Worm (Caenorhabditis elegans) whole organism, early embryonic: ENCODE results near the gene nhr-126.

ENCODE experiments used
- B0310.2 ChIP-seq: sonication (generic microtip); optimal IDR thresholded peaks from 2 replicates; lab custom pipeline; 2016; ENCODE audit warnings: mild to moderate bottlenecking, missing genetic modification characterization, missing compliant biosample characterization
- F13C5.2 ChIP-seq: sonication (generic microtip); optimal IDR thresholded peaks from 2 replicates; lab custom pipeline; 2017; ENCODE audit warnings: mild to moderate bottlenecking, missing genetic modification characterization, inconsistent platforms, missing compliant biosample characterization
- aly-1 ChIP-seq: sonication (generic microtip); optimal IDR thresholded peaks from 2 replicates; lab custom pipeline; 2016; ENCODE audit warnings: missing genetic modification characterization, missing compliant biosample characterization
- ama-1 ChIP-seq: fragments of 150-350 bp; optimal IDR thresholded peaks from 2 replicates; lab custom pipeline; 2014
- ceh-13 ChIP-seq: fragments of 200-800 bp; sonication (Bioruptor generic); optimal IDR thresholded peaks from 2 replicates; lab custom pipeline; 2018; ENCODE audit warnings: mild to moderate bottlenecking, missing genetic modification characterization, missing compliant biosample characterization
- ceh-36 ChIP-seq: sonication (generic microtip); optimal IDR thresholded peaks from 2 replicates; lab custom pipeline; 2016; ENCODE audit warnings: missing genetic modification characterization, inconsistent platforms, missing compliant biosample characterization
- ets-7 ChIP-seq: sonication (generic microtip); optimal IDR thresholded peaks from 2 replicates; lab custom pipeline; 2016; ENCODE audit warnings: missing genotype, missing genetic modification characterization, missing compliant biosample characterization
- flt-1 ChIP-seq: fragments of 200-800 bp; sonication (Bioruptor generic); IDR thresholded peaks from 2 replicates; pipeline ENCODE4 v1.3.6; 2022; ENCODE audit warnings: missing genetic modification characterization, missing compliant biosample characterization
- hmbx-1 ChIP-seq: sonication (generic microtip); optimal IDR thresholded peaks from 2 replicates; lab custom pipeline; 2016; ENCODE audit warnings: mild to moderate bottlenecking, missing genetic modification characterization, missing compliant biosample characterization
- hmg-4 ChIP-seq: fragments of 200-800 bp; sonication (Bioruptor generic); optimal IDR thresholded peaks from 2 replicates; lab custom pipeline; 2018; ENCODE audit warnings: mild to moderate bottlenecking, missing genetic modification characterization, missing compliant biosample characterization
- hnd-1 ChIP-seq: sonication (generic microtip); optimal IDR thresholded peaks from 2 replicates; lab custom pipeline; 2016; ENCODE audit warnings: missing genetic modification characterization, missing compliant biosample characterization
- pes-1 ChIP-seq: fragments of 200-800 bp; sonication (Bioruptor generic); IDR thresholded peaks from 2 replicates; pipeline ENCODE4 v1.3.6; 2022; ENCODE audit warnings: missing genetic modification reagents, missing genetic modification characterization, missing compliant biosample characterization
- scrt-1 ChIP-seq: fragments of 200-800 bp; sonication (Bioruptor generic); IDR thresholded peaks from 2 replicates; pipeline ENCODE4 v1.3.6; 2022; ENCODE audit warnings: missing genetic modification characterization, missing compliant biosample characterization
- sea-1 ChIP-seq: fragments of 200-800 bp; sonication (Bioruptor generic); conservative IDR thresholded peaks from 2 replicates; pipeline ENCODE4 v1.3.6; 2022; ENCODE audit warnings: missing genetic modification characterization, missing compliant biosample characterization
- tbx-11 ChIP-seq: fragments of 200-800 bp; sonication (Bioruptor generic); IDR thresholded peaks from 2 replicates; pipeline ENCODE4 v1.3.6; 2022; ENCODE audit warnings: missing genetic modification characterization, missing compliant biosample characterization
- tbx-37 ChIP-seq: fragments of 200-800 bp; sonication (Bioruptor generic); conservative IDR thresholded peaks from 2 replicates; pipeline ENCODE4 v1.3.6; 2022; ENCODE audit warnings: missing genetic modification reagents, missing genetic modification characterization, missing compliant biosample characterization
- tra-4 ChIP-seq: sonication (generic microtip); optimal IDR thresholded peaks from 2 replicates; lab custom pipeline; 2017; ENCODE audit warnings: missing genetic modification characterization, missing compliant biosample characterization

Gene nhr-126

DNA sequence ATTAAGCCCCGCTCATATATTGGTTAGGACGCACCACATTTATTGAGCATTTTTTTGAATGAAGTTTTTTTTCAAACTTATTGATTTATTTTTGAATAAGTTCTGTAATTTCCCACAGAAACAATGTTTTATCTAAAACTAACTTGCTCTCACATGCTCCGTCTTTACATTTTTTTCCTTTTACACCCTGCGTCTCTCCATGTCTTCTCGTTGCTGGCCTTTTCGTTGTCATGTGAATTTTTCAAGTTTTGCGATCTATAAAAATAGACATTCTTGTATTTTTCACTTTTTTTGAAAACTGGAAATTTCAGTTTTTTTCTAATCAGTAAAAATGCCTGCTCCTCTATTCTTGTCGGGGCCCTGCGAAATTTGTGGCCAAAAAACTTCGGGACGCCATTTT lies 2.0 kb downstream of the nhr-126 start, which contains the start of gene nhr-134:
Gene nhr-134, plus strand, starts transcription at position 312 of the 400 bp plus-strand sequence.
- TF ChIP-seq ceh-36 (tag; lab: Kevin White, UChicago): no peak
- TF ChIP-seq flt-1: no peak
- no peak for TF ChIP-seq scrt-1
- no peak for TF ChIP-seq hmg-4 (GFP tag; lab: Kevin White, UChicago)
- no peak for TF ChIP-seq tbx-11
- TF ChIP-seq tra-4 (tag; lab: Kevin White, UChicago): no peak
- TF ChIP-seq hmbx-1 (tag; lab: Kevin White, UChicago): no peak
- TF ChIP-seq sea-1 (GFP tag; lab: Robert Waterston, UW): no peak
- TF ChIP-seq ceh-13 (GFP tag; lab: Kevin White, UChicago): no peak

DNA sequence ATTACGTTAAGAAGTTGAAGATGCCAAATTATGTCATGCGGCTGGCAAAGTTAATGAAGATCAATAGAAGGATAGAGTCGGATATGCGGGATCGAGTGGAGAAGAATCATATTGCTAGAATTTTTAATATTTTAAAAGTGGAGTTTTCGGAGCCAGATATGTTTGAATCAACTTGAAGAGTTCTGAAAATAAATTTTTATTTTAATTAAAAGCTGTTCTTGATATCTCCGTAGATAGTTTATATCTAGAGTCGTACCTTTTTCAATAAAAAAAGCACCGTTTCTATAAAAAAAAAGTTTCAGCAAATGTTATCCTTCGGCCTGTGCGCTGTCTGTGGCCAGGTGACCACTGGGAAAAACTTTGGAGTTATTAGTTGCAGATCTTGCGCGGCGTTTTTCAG lies 4.3 kb downstream of the nhr-126 start, which contains the start of gene nhr-96:
Gene nhr-96, plus strand, starts transcription at position 301 of the 400 bp plus-strand sequence.
- TF ChIP-seq tbx-11 (no peak), pes-1 (GFP tag; lab: Robert Waterston, UW) (no peak), F13C5.2 (no peak), scrt-1 (no peak), ets-7 (no peak), tra-4 (tag; lab: Kevin White, UChicago) (no peak)

DNA sequence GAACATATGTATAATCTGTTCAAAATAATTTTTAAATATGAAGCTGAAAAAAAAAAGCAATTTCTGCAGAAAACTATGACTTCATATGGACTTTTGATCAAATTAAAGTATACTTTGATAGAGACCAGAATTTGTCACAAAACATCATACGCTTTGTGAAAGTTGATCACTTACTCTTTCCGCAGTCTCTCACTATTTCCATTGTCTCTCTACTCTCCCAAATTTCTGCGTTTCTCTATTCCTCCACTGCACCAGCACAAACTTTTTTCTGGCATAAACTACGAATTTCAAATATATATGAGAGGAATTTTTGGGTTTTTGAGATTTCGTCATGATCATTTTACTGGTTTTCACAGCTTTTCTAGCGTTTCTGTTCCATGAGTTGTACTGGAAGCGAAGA lies 7.0 kb downstream of the nhr-126 start, which contains the start of gene cyp-33C4:
Gene cyp-33C4, plus strand, starts transcription at position 293 of the 400 bp plus-strand sequence.
- TF ChIP-seq tbx-37 (GFP tag; lab: Robert Waterston, UW) (no peak), ceh-13 (GFP tag; lab: Kevin White, UChicago) (no peak), ama-1 (lab: Kevin White, UChicago) (no peak), scrt-1 (no peak)

DNA sequence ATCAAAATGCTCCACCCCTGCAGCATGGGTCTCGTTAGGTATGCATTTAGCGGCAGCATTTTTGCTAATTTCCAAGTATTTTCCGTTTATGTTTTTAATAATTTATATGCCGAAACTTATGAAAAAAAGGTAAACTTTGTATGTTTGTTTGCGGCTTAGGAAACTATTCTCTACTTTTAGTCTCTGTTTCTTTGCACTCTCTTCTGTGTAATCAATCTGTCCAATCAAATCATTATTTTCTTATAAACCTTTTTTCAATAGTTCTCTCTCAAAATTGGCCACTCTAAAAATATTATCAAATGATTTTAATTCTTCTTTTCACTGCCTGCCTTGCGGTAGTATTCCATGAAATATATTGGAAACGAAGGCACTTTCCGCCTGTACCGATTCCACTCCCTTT lies 9.1 kb downstream of the nhr-126 start:
- TF ChIP-seq ets-7 (no peak), pes-1 (GFP tag; lab: Robert Waterston, UW) (no peak), tbx-11 (no peak), F13C5.2 (no peak)

DNA sequence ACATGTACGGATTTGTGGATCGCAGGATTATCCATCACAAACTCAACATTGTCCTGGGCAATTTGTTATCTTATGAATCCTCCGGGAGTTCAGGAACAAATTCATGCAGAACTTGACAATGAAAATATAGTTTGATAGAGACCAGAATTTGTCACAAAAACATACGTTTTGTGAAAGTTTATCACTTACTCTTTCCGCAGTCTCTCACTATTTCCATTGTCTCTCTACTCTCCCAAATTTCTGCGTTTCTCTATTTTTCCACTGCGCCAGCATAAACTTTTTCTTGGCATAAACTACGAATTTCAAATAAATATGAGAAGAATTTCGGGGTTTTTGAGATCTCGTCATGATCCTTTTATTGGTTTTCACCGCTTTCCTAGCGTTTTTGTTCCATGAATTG lies 13.7 kb downstream of the nhr-126 start, which contains the start of gene cyp-33C3:
Gene cyp-33C3, plus strand, starts transcription at position 149 of the 400 bp plus-strand sequence.
- no peak for TF ChIP-seq ceh-36 (tag; lab: Kevin White, UChicago)
- TF ChIP-seq hnd-1: no peak
- TF ChIP-seq ets-7: no peak
- TF ChIP-seq tra-4 (tag; lab: Kevin White, UChicago): no peak
- no peak for TF ChIP-seq aly-1 (tag; lab: Kevin White, UChicago)
- no peak for TF ChIP-seq pes-1 (GFP tag; lab: Robert Waterston, UW)
- TF ChIP-seq F13C5.2: no peak
- no peak for TF ChIP-seq B0310.2 (tag; lab: Kevin White, UChicago)
- TF ChIP-seq tbx-11: no peak

DNA sequence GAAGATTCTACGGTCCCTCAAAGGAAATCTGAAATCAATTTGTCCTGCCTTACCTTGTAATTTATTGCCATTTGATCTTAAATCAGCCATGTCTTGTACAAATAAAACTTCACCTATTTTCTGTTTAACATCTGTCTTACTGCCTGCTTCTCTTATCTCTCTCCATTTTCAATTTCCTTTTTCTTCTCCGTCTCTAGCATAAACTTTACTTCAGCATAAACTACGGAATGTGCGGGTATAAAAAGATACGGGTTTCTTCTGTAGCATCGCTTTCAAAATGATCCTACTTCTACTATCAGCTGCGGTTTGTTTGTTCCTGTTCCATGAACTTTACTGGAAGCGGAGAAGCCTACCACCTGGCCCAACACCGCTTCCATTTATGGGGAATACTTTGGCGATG lies 15.9 kb downstream of the nhr-126 start, which contains the start of gene cyp-33C5:
Gene cyp-33C5, plus strand, starts transcription at position 254 of the 400 bp plus-strand sequence.
- TF ChIP-seq B0310.2 (tag; lab: Kevin White, UChicago): no peak

DNA sequence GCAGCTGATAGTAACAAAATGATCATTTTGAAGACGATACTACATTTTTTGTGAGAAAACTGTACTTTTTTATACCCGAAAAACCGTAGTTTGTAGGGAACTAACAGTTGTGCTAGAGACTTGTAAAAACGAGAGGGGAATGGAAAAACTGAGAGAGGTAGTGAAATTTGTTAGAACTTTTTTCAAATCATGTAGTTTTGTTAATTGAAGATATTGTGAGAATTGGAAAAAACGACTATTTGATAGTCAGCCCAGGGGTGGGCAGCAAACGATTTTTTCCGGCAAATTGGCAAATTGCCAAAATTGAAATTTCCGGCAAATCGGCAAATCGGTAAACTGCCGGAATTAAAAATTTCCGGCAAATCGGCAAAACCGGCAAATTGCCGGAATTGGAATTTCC lies 20.4 kb downstream of the nhr-126 start, which contains the start of gene cyp-33C6:
Gene cyp-33C6, minus strand, starts transcription at position 101 of the 400 bp plus-strand sequence.
- TF ChIP-seq B0310.2 (tag; lab: Kevin White, UChicago) (no peak), ceh-36 (tag; lab: Kevin White, UChicago) (no peak), hnd-1 (no peak), flt-1 (no peak), hmg-4 (GFP tag; lab: Kevin White, UChicago) (no peak), tra-4 (tag; lab: Kevin White, UChicago) (no peak), ets-7 (no peak), pes-1 (GFP tag; lab: Robert Waterston, UW) (no peak), scrt-1 (no peak)

DNA sequence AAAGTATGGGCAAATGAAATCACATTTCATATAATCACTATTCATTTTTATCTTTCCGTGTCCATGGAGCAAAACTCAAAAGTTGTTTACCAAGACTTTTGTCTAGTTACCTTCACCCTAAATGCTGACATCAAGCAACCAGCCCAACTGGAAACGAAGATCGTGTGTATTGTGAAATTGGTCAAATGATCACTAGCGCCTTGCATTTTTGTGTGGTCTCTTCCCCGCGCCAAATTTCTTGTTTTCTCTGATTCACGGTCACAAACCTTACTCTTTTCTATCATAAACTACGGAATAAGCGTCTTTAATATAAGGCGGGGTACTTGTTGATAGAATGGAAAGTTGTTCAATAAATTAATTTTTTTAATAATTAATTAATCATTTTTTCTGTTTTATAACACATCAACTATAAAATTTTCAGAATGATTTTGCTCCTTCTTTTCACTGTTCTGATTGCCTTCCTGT lies 21.3 kb downstream of the nhr-126 start, which contains the start of gene cyp-33C7:
Gene cyp-33C7, plus strand, starts transcription at position 415 of the 465 bp plus-strand sequence.
- no peak for TF ChIP-seq aly-1 (tag; lab: Kevin White, UChicago)
- no peak for TF ChIP-seq pes-1 (GFP tag; lab: Robert Waterston, UW)
- no peak for TF ChIP-seq ceh-13 (GFP tag; lab: Kevin White, UChicago)
- TF ChIP-seq hmbx-1 (tag; lab: Kevin White, UChicago): no peak
- no peak for TF ChIP-seq F13C5.2
- TF ChIP-seq flt-1: no peak
- no peak for TF ChIP-seq hmg-4 (GFP tag; lab: Kevin White, UChicago)
- TF ChIP-seq tbx-37 (GFP tag; lab: Robert Waterston, UW): no peak

DNA sequence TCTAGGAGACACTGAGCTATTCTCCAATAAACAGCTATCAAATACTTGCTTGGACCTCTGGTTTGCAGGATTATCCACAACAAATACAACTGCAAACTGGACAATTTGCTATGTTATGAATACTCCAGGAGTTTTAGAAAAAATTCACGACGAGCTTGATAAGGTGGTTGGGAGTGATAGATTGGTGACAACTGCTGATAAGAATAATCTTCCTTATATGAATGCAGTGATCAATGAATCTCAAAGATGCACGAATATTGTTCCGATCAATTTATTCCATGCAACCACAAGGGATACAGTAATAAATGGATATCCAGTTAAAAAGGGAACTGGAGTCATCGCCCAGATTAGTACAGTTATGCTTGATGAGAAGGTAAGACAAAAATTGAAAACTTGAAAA lies 22.9 kb downstream of the nhr-126 start:
- no peak for TF ChIP-seq ets-7
- TF ChIP-seq tbx-37 (GFP tag; lab: Robert Waterston, UW): no peak
- no peak for TF ChIP-seq hmg-4 (GFP tag; lab: Kevin White, UChicago)
- no peak for TF ChIP-seq tbx-11
- TF ChIP-seq hnd-1: no peak
- TF ChIP-seq aly-1 (tag; lab: Kevin White, UChicago): no peak
